Worm (Caenorhabditis elegans): Measurements from ENCODE around the gene ubc-7.

- TF ChIP-seq ztf-18 (tag; optimal IDR thresholded peaks at IDR 0.05): no peak
- no peak for TF ChIP-seq sdz-38 (tag; optimal IDR thresholded peaks at IDR 0.05)
- TF ChIP-seq gei-17 (GFP tag; optimal IDR thresholded peaks at IDR 0.05): no peak
Observed at ce11 chrIII:9597044-9597443, 33.9 kb downstream of the ubc-7 start, which contains the start of gene C48B4.12.
